Worm (Caenorhabditis elegans): ENCODE data around the gene dcaf-1.

The dcaf-1 gene

ce11 chrIV:9648682-9649081 lies 57.8 kb downstream of the dcaf-1 start, which contains the start of gene srm-3:
Gene srm-3 (plus strand): TSS chrIV:9648982.
- TF ChIP-seq nhr-6 (tag; optimal IDR thresholded peaks at IDR 0.05) (no peak), D1046.2 (GFP tag; IDR thresholded peaks at IDR 0.05) (no peak), zfp-3 (GFP tag; conservative IDR thresholded peaks at IDR 0.05) (no peak), mxl-2 (GFP tag; conservative IDR thresholded peaks at IDR 0.05) (no peak), F44E2.7 (GFP tag; IDR thresholded peaks at IDR 0.05) (no peak), nhr-76 (tag; optimal IDR thresholded peaks at IDR 0.05) (no peak), ceh-62 (tag; optimal IDR thresholded peaks at IDR 0.05) (no peak), nhr-10 (tag; optimal IDR thresholded peaks at IDR 0.05) (no peak), hmg-1.1 (GFP tag; IDR thresholded peaks at IDR 0.05) (no peak), nhr-48 (tag; optimal IDR thresholded peaks at IDR 0.05) (no peak), pha-4 (GFP tag; IDR thresholded peaks at IDR 0.05) (no peak), pha-4 (tag; optimal IDR thresholded peaks at IDR 0.05) (no peak), aly-2 (tag; optimal IDR thresholded peaks at IDR 0.05) (no peak), ceh-28 (tag; optimal IDR thresholded peaks at IDR 0.05) (no peak), pqm-1 (tag; optimal IDR thresholded peaks at IDR 0.05) (no peak), nhr-102 (tag; optimal IDR thresholded peaks at IDR 0.05) (no peak)

- TF ChIP-seq mxl-2 (GFP tag; conservative IDR thresholded peaks at IDR 0.05): no peak
- TF ChIP-seq hlh-30 (tag; optimal IDR thresholded peaks at IDR 0.05; ENCODE audit: insufficient read depth): peak; percentile 28
- no peak for TF ChIP-seq spr-3 (GFP tag; optimal IDR thresholded peaks at IDR 0.05)
- TF ChIP-seq dve-1 (tag; optimal IDR thresholded peaks at IDR 0.05; ENCODE audit: insufficient read depth): peak; percentile 66
- TF ChIP-seq hlh-11 (tag; optimal IDR thresholded peaks at IDR 0.05): peak; percentile 73
- TF ChIP-seq fkh-10 (GFP tag; optimal IDR thresholded peaks at IDR 0.05): no peak
- no peak for TF ChIP-seq ctbp-1 (GFP tag; IDR thresholded peaks at IDR 0.05)
- no peak for TF ChIP-seq sdz-12 (GFP tag; optimal IDR thresholded peaks at IDR 0.05)
- TF ChIP-seq ama-1 (optimal IDR thresholded peaks at IDR 0.05): no peak
- no peak for TF ChIP-seq ZK546.5 (tag; optimal IDR thresholded peaks at IDR 0.05)
- no peak for TF ChIP-seq aha-1 (tag)
- no peak for TF ChIP-seq lin-38 (GFP tag; IDR thresholded peaks at IDR 0.05)
- TF ChIP-seq tra-1 (GFP tag; IDR thresholded peaks at IDR 0.05): no peak
- TF ChIP-seq F10B5.3 (tag; optimal IDR thresholded peaks at IDR 0.05): no peak
- TF ChIP-seq nhr-48 (tag; optimal IDR thresholded peaks at IDR 0.05): no peak
- TF ChIP-seq hmg-1.1 (GFP tag; IDR thresholded peaks at IDR 0.05): peak; percentile 44; the same call in 1 of the 2 replicates
- no peak for TF ChIP-seq Y105C5A.15 (GFP tag; IDR thresholded peaks at IDR 0.05)
- no peak for TF ChIP-seq nhr-111 (GFP tag; optimal IDR thresholded peaks at IDR 0.05)
- no peak for TF ChIP-seq R02D3.7 (tag; optimal IDR thresholded peaks at IDR 0.05)
- no peak for TF ChIP-seq nhr-6 (tag; optimal IDR thresholded peaks at IDR 0.05)
- no peak for TF ChIP-seq zfp-3 (GFP tag; conservative IDR thresholded peaks at IDR 0.05)
- TF ChIP-seq zip-11 (GFP tag; IDR thresholded peaks at IDR 0.05): no peak
- TF ChIP-seq madf-9 (GFP tag; conservative IDR thresholded peaks at IDR 0.05): 0 out of 2 replicates have a peak, but pooled peaks have one; percentile 6
- TF ChIP-seq daf-16 (GFP tag; optimal IDR thresholded peaks at IDR 0.05): no peak
- TF ChIP-seq daf-16 (tag; optimal IDR thresholded peaks at IDR 0.05): peak; percentile 19
- TF ChIP-seq Y48G9A.11 (GFP tag; IDR thresholded peaks at IDR 0.05): no peak
- no peak for TF ChIP-seq php-3 (GFP tag; IDR thresholded peaks at IDR 0.05)
- no peak for TF ChIP-seq set-16 (GFP tag; IDR thresholded peaks at IDR 0.05)
- TF ChIP-seq lsy-2 (tag; optimal IDR thresholded peaks at IDR 0.05): peak in 1 of 2 experiments; percentile 27
- no peak for TF ChIP-seq dmd-9 (GFP tag; IDR thresholded peaks at IDR 0.05)
- no peak for TF ChIP-seq ztf-7 (tag; optimal IDR thresholded peaks at IDR 0.05)
- no peak for TF ChIP-seq ztf-11 (tag; optimal IDR thresholded peaks at IDR 0.05)
- peak; percentile 12 for TF ChIP-seq mxl-3 (GFP tag; optimal IDR thresholded peaks at IDR 0.05)
- peak in 1 of 2 experiments; percentile 76 for TF ChIP-seq unc-62 (GFP tag; optimal IDR thresholded peaks at IDR 0.05 in 1 of 2)
- no peak for TF ChIP-seq unc-62 (tag; optimal IDR thresholded peaks at IDR 0.05)
- no peak for TF ChIP-seq T26A8.4 (GFP tag; IDR thresholded peaks at IDR 0.05)
- no peak for TF ChIP-seq dmd-8 (GFP tag; IDR thresholded peaks at IDR 0.05)
- no peak for TF ChIP-seq ces-1 (GFP tag; optimal IDR thresholded peaks at IDR 0.05)
- no peak for TF ChIP-seq lin-39 (tag; optimal IDR thresholded peaks at IDR 0.05)
- no peak for TF ChIP-seq mdt-29 (GFP tag; IDR thresholded peaks at IDR 0.05)
Measured at ce11 chrIV:9647789-9648361, 58.6 kb downstream of the dcaf-1 start, which contains the start of gene amph-1. Gene amph-1 (minus strand): TSS chrIV:9647873.
